Worm (Caenorhabditis elegans) whole organism, L2 larva: ENCODE data around the gene T20G5.9.
A peak's percentile ranks its signal among the peaks of the same experiment; 100 is the strongest.
"Not testable (repeated sequence)": the region's sequence is repeated elsewhere in the genome, so short reads cannot be mapped to it uniquely, and the experiment has no call there.

Experiments used
- C34F6.9 ChIP-seq: fragments of 150-350 bp; optimal IDR thresholded peaks from 2 replicates; lab custom pipeline; 2014; ENCODE audit warnings: missing biosample characterization, missing genetic modification characterization
- F13H6.1 ChIP-seq: sonication (generic microtip); optimal IDR thresholded peaks from 2 replicates; lab custom pipeline; 2016; ENCODE audit warnings: missing genetic modification characterization, missing compliant biosample characterization
- R02D3.7 ChIP-seq: fragments of 150-350 bp; optimal IDR thresholded peaks from 2 replicates; lab custom pipeline; 2014; ENCODE audit warnings: missing biosample characterization, missing genetic modification characterization
- Y55F3AM.14 ChIP-seq: fragments of 200-800 bp; sonication (Bioruptor generic); optimal IDR thresholded peaks from 2 replicates; lab custom pipeline; 2018; ENCODE audit warnings: mild to moderate bottlenecking, missing genetic modification characterization, missing compliant biosample characterization
- ZK546.5 ChIP-seq: sonication (generic microtip); optimal IDR thresholded peaks from 2 replicates; lab custom pipeline; 2017; ENCODE audit warnings: missing biosample characterization, missing genetic modification characterization
- alr-1 ChIP-seq: fragments of 150-350 bp; optimal IDR thresholded peaks from 2 replicates; lab custom pipeline; 2014; ENCODE audit warnings: missing biosample characterization, missing genetic modification characterization
- aly-2 ChIP-seq: fragments of 150-350 bp; optimal IDR thresholded peaks from 2 replicates; lab custom pipeline; 2014; ENCODE audit warnings: missing biosample characterization, missing genetic modification characterization
- ama-1 ChIP-seq: fragments of 150-350 bp; optimal IDR thresholded peaks from 2 replicates; lab custom pipeline; 2018; ENCODE audit warnings: inconsistent platforms
- blmp-1 ChIP-seq: sonication (generic microtip); optimal IDR thresholded peaks from 2 replicates; lab custom pipeline; 2017; ENCODE audit warnings: missing genetic modification characterization, mild to moderate bottlenecking, missing compliant biosample characterization, antibody characterized with exemption, moderate library complexity; ENCODE audit not compliant: insufficient read depth
- ceh-16 ChIP-seq: fragments of 150-350 bp; optimal IDR thresholded peaks from 2 replicates; lab custom pipeline; 2014; ENCODE audit warnings: missing biosample characterization, missing genetic modification characterization
- ceh-82 ChIP-seq: fragments of 150-350 bp; optimal IDR thresholded peaks from 2 replicates; lab custom pipeline; 2014; ENCODE audit warnings: missing biosample characterization, missing genetic modification characterization
- crh-2 ChIP-seq: sonication (generic microtip); optimal IDR thresholded peaks from 2 replicates; lab custom pipeline; 2017; ENCODE audit warnings: missing biosample characterization, missing genetic modification characterization
- dmd-4 ChIP-seq: sonication (generic microtip); optimal IDR thresholded peaks from 2 replicates; lab custom pipeline; 2017; ENCODE audit warnings: missing biosample characterization, missing genetic modification characterization
- egl-27 ChIP-seq: sonication (generic microtip); optimal IDR thresholded peaks from 3 replicates; lab custom pipeline; 2017; ENCODE audit warnings: missing biosample characterization, missing genetic modification reagents, missing genetic modification characterization
- elt-3 ChIP-seq: sonication (generic microtip); optimal IDR thresholded peaks from 2 replicates; lab custom pipeline; 2017; ENCODE audit warnings: missing biosample characterization, missing genetic modification characterization
- fos-1 ChIP-seq: fragments of 150-350 bp; optimal IDR thresholded peaks from 2 replicates; lab custom pipeline; 2014; ENCODE audit warnings: missing biosample characterization, missing genetic modification characterization
- gmeb-1 ChIP-seq: fragments of 150-350 bp; optimal IDR thresholded peaks from 2 replicates; lab custom pipeline; 2014; ENCODE audit warnings: missing biosample characterization, missing genetic modification characterization
- lin-11 ChIP-seq: fragments of 150-350 bp; sonication (generic microtip); optimal IDR thresholded peaks from 2 replicates; lab custom pipeline; 2014; ENCODE audit warnings: missing biosample characterization, missing genetic modification characterization, inconsistent platforms, mixed read lengths
- lin-13 ChIP-seq: fragments of 150-350 bp; optimal IDR thresholded peaks from 2 replicates; lab custom pipeline; 2014; ENCODE audit warnings: missing biosample characterization, missing genetic modification reagents, missing genetic modification characterization
- lsy-2 ChIP-seq, 2 experiments: fragments of 150-350 bp in 1 of 2; sonication (generic microtip) in 1 of 2; optimal IDR thresholded peaks; 2 replicates each; lab custom pipeline; 2014 to 2017; ENCODE audit warnings: missing biosample characterization in 2 of 2, missing genetic modification characterization in 2 of 2
- mab-5 ChIP-seq: fragments of 150-350 bp; optimal IDR thresholded peaks from 2 replicates; lab custom pipeline; 2014; ENCODE audit warnings: missing biosample characterization, missing genetic modification characterization
- mbf-1 ChIP-seq: sonication (generic microtip); optimal IDR thresholded peaks from 2 replicates; lab custom pipeline; 2017; ENCODE audit warnings: missing biosample characterization, missing genetic modification characterization
- mdl-1 ChIP-seq, 2 experiments: fragments of 150-350 bp in 1 of 2; sonication (generic microtip) in 1 of 2; optimal IDR thresholded peaks; 2 replicates each; lab custom pipeline; 2017; ENCODE audit warnings: missing biosample characterization in 2 of 2, missing genetic modification characterization in 2 of 2
- nhr-10 ChIP-seq: sonication (generic microtip); optimal IDR thresholded peaks from 2 replicates; lab custom pipeline; 2017; ENCODE audit warnings: missing biosample characterization, missing genetic modification characterization
- nhr-11 ChIP-seq: fragments of 150-350 bp; optimal IDR thresholded peaks from 2 replicates; lab custom pipeline; 2014; ENCODE audit warnings: missing biosample characterization, missing genetic modification characterization
- nhr-12 ChIP-seq: fragments of 150-350 bp; optimal IDR thresholded peaks from 2 replicates; lab custom pipeline; 2014; ENCODE audit warnings: missing biosample characterization, missing genetic modification characterization
- nhr-129 ChIP-seq: fragments of 150-350 bp; optimal IDR thresholded peaks from 2 replicates; lab custom pipeline; 2014; ENCODE audit warnings: missing biosample characterization, missing genetic modification characterization
- nhr-21 ChIP-seq: fragments of 150-350 bp; optimal IDR thresholded peaks from 2 replicates; lab custom pipeline; 2014; ENCODE audit warnings: missing biosample characterization, missing genetic modification characterization
- nhr-23 ChIP-seq: fragments of 150-350 bp; optimal IDR thresholded peaks from 2 replicates; lab custom pipeline; 2014; ENCODE audit warnings: missing biosample characterization, missing genetic modification reagents, missing genetic modification characterization
- nhr-237 ChIP-seq: fragments of 150-350 bp; optimal IDR thresholded peaks from 2 replicates; lab custom pipeline; 2014; ENCODE audit warnings: missing biosample characterization, missing genetic modification characterization
- nhr-25 ChIP-seq: fragments of 150-350 bp; sonication (generic microtip); optimal IDR thresholded peaks from 3 replicates; lab custom pipeline; 2014; ENCODE audit warnings: missing biosample characterization, missing genetic modification characterization
- nhr-6 ChIP-seq: fragments of 150-350 bp; optimal IDR thresholded peaks from 2 replicates; lab custom pipeline; 2014; ENCODE audit warnings: missing biosample characterization, missing genetic modification characterization
- nhr-77 ChIP-seq: fragments of 150-350 bp; optimal IDR thresholded peaks from 2 replicates; lab custom pipeline; 2014; ENCODE audit warnings: missing biosample characterization, missing genetic modification characterization
- peb-1 ChIP-seq: fragments of 150-350 bp; optimal IDR thresholded peaks from 2 replicates; lab custom pipeline; 2014; ENCODE audit warnings: missing biosample characterization, missing genetic modification characterization
- sem-4 ChIP-seq: fragments of 150-350 bp; optimal IDR thresholded peaks from 2 replicates; lab custom pipeline; 2014; ENCODE audit warnings: missing biosample characterization, missing genetic modification reagents, missing genetic modification characterization
- skn-1 ChIP-seq: sonication (generic microtip); optimal IDR thresholded peaks from 2 replicates; lab custom pipeline; 2017; ENCODE audit warnings: missing biosample characterization, missing genetic modification characterization
- sma-3 ChIP-seq: sonication (generic microtip); optimal IDR thresholded peaks from 2 replicates; lab custom pipeline; 2016; ENCODE audit warnings: missing genetic modification reagents, missing genetic modification characterization, missing compliant biosample characterization
- sma-9 ChIP-seq, 2 experiments: fragments of 150-350 bp in 1 of 2; sonication (generic microtip) in 1 of 2; optimal IDR thresholded peaks; 2 replicates each; lab custom pipeline; 2014 to 2016; ENCODE audit warnings: missing genetic modification characterization in 2 of 2, mild to moderate bottlenecking in 1 of 2, missing biosample characterization in 1 of 2, missing compliant biosample characterization in 1 of 2, missing genetic modification reagents in 1 of 2, moderate library complexity in 1 of 2
- snpc-4 ChIP-seq: fragments of 150-350 bp; optimal IDR thresholded peaks from 2 replicates; lab custom pipeline; 2014; ENCODE audit warnings: missing biosample characterization, missing genetic modification characterization
- unc-39 ChIP-seq: fragments of 150-350 bp; optimal IDR thresholded peaks from 2 replicates; lab custom pipeline; 2014; ENCODE audit warnings: missing biosample characterization, missing genetic modification characterization
- unc-55 ChIP-seq: fragments of 150-350 bp; sonication (generic microtip); optimal IDR thresholded peaks from 3 replicates; lab custom pipeline; 2014; ENCODE audit warnings: missing biosample characterization, missing genetic modification reagents, missing genetic modification characterization
- unc-62 ChIP-seq: fragments of 150-350 bp; optimal IDR thresholded peaks from 2 replicates; lab custom pipeline; 2014; ENCODE audit warnings: missing biosample characterization, missing genetic modification reagents, missing genetic modification characterization
- zag-1 ChIP-seq: fragments of 150-350 bp; optimal IDR thresholded peaks from 2 replicates; lab custom pipeline; 2014; ENCODE audit warnings: missing biosample characterization, missing genetic modification characterization
- ztf-11 ChIP-seq: sonication (generic microtip); optimal IDR thresholded peaks from 2 replicates; lab custom pipeline; 2017; ENCODE audit warnings: missing biosample characterization, missing genetic modification characterization
- ztf-4 ChIP-seq: fragments of 150-350 bp; optimal IDR thresholded peaks from 2 replicates; lab custom pipeline; 2014; ENCODE audit warnings: missing biosample characterization, missing genetic modification characterization

Gene T20G5.9

ce11 chrIII:10218587-10218986 lies 8.9 kb downstream of the T20G5.9 start, which contains the start of the genes rde-4 and cox-14:
Gene rde-4, minus strand, starts transcription at chrIII:10218646.
Gene cox-14, plus strand, starts transcription at chrIII:10218942.
- TF ChIP-seq unc-62 (no peak), crh-2 (tag; lab: Kevin White, UChicago) (peak; percentile 90), ceh-16 (tag; lab: Kevin White, UChicago) (peak; percentile 25), aly-2 (tag; lab: Kevin White, UChicago) (no peak), elt-3 (tag; lab: Kevin White, UChicago) (no peak), ama-1 (peak; percentile 41), nhr-23 (tag; lab: Kevin White, UChicago) (no peak), mab-5 (tag; lab: Kevin White, UChicago) (peak; percentile 59), C34F6.9 (peak; percentile 91), nhr-25 (peak; percentile 86), fos-1 (tag; lab: Kevin White, UChicago) (peak; percentile 60), nhr-237 (tag; lab: Kevin White, UChicago) (no peak), snpc-4 (tag; lab: Kevin White, UChicago) (peak; percentile 55), mbf-1 (tag; lab: Kevin White, UChicago) (no peak), lin-11 (tag; lab: Kevin White, UChicago) (peak; percentile 61), unc-55 (GFP tag; lab: Kevin White, UChicago) (peak; percentile 98), ZK546.5 (tag; lab: Kevin White, UChicago) (peak; percentile 31), alr-1 (tag; lab: Kevin White, UChicago) (no peak), lin-13 (peak; percentile 90), R02D3.7 (tag; lab: Kevin White, UChicago) (peak; percentile 5), dmd-4 (tag; lab: Kevin White, UChicago) (no peak), nhr-12 (tag; lab: Kevin White, UChicago) (no peak), nhr-6 (tag; lab: Kevin White, UChicago) (peak; percentile 60), egl-27 (tag; lab: Kevin White, UChicago) (no peak), sma-3 (GFP tag; lab: Kevin White, UChicago) (peak; percentile 81), zag-1 (tag; lab: Kevin White, UChicago) (no peak), skn-1 (tag; lab: Kevin White, UChicago) (peak; percentile 2), sma-9 (GFP tag; optimal IDR thresholded peaks at IDR 0.05; lab: Kevin White, UChicago) (no peak), sma-9 (tag; optimal IDR thresholded peaks at IDR 0.05; lab: Kevin White, UChicago) (no peak), blmp-1 (tag; lab: Kevin White, UChicago) (peak; percentile 19), nhr-11 (tag; lab: Kevin White, UChicago) (no peak), ztf-4 (tag; lab: Kevin White, UChicago) (peak; percentile 1), nhr-10 (tag; lab: Kevin White, UChicago) (no peak), nhr-77 (no peak), gmeb-1 (tag; lab: Kevin White, UChicago) (peak; percentile 91), lsy-2 (tag; optimal IDR thresholded peaks at IDR 0.05; lab: Kevin White, UChicago) (peak; percentile 97 to 99), nhr-21 (tag; lab: Kevin White, UChicago) (peak; percentile 74), mdl-1 (tag; optimal IDR thresholded peaks at IDR 0.05; lab: Kevin White, UChicago) (peak in 1 of 2 experiments; percentile 54), unc-39 (no peak), nhr-129 (peak; percentile 65), F13H6.1 (tag; lab: Kevin White, UChicago) (peak; percentile 66), ztf-11 (tag; lab: Kevin White, UChicago) (no peak), ceh-82 (tag; lab: Kevin White, UChicago) (no peak), Y55F3AM.14 (GFP tag; lab: Kevin White, UChicago) (no peak), sem-4 (tag; lab: Kevin White, UChicago) (peak; percentile 72), peb-1 (tag; lab: Kevin White, UChicago) (no peak)

- TF ChIP-seq nhr-10, ceh-16, ceh-82 (tag; lab: Kevin White, UChicago): not testable (repeated sequence)
Measured at ce11 chrIII:10221860-10222259, 12.2 kb downstream of the T20G5.9 start, which contains the start of gene Y70G10A.4. Gene Y70G10A.4, plus strand, starts transcription at chrIII:10222160.
